Worm (Caenorhabditis elegans) whole organism, L1 larva: ENCODE measurements around the gene K03H6.1.

Experiments used
- ama-1 ChIP-seq: fragments of 150-350 bp; optimal IDR thresholded peaks from 2 replicates; lab custom pipeline; 2014
- blmp-1 ChIP-seq: fragments of 150-350 bp; optimal IDR thresholded peaks from 2 replicates; lab custom pipeline; 2014; ENCODE audit warnings: missing biosample characterization, missing genetic modification characterization
- ceh-82 ChIP-seq, 3 experiments: fragments of 150-350 bp in 1 of 3; sonication (generic microtip) in 2 of 3; optimal IDR thresholded peaks; 2 replicates each; lab custom pipeline; 2014 to 2017; ENCODE audit warnings: missing biosample characterization in 3 of 3, missing genetic modification characterization in 3 of 3
- dpl-1 ChIP-seq, 3 experiments: fragments of 150-350 bp in 2 of 3; sonication (generic microtip) in 1 of 3; optimal IDR thresholded peaks; 2 replicates each; lab custom pipeline; 2014 to 2017; ENCODE audit warnings: missing biosample characterization in 3 of 3, missing genetic modification characterization in 3 of 3, missing genetic modification reagents in 3 of 3
- dsc-1 ChIP-seq: sonication (generic microtip); optimal IDR thresholded peaks from 2 replicates; lab custom pipeline; 2016; ENCODE audit warnings: mild to moderate bottlenecking, missing genetic modification characterization, missing compliant biosample characterization
- efl-1 ChIP-seq, 4 experiments: fragments of 150-350 bp; optimal IDR thresholded peaks in 3 of 4; peaks in 1 of 4; 1 replicate in 1 of 4; 2 replicates in 3 of 4; lab custom pipeline; 2014; ENCODE audit warnings: missing biosample characterization in 2 of 4, missing genetic modification characterization in 2 of 4, missing genetic modification reagents in 2 of 4
- egl-13 ChIP-seq: sonication (generic microtip); optimal IDR thresholded peaks from 2 replicates; lab custom pipeline; 2016; ENCODE audit warnings: missing genotype, missing genetic modification reagents, missing genetic modification characterization, missing compliant biosample characterization
- elt-2 ChIP-seq: sonication (generic microtip); optimal IDR thresholded peaks from 2 replicates; lab custom pipeline; 2016; ENCODE audit warnings: missing genetic modification characterization, mild to moderate bottlenecking, inconsistent platforms, missing compliant biosample characterization, missing genetic modification reagents
- elt-3 ChIP-seq, 6 experiments: fragments of 150-350 bp in 1 of 6; sonication (generic microtip); optimal IDR thresholded peaks; 2 replicates each; lab custom pipeline; 2017 to 2018; ENCODE audit warnings: missing biosample characterization in 6 of 6, missing genetic modification characterization in 6 of 6, inconsistent platforms in 1 of 6
- fkh-10 ChIP-seq: sonication (generic microtip); optimal IDR thresholded peaks from 2 replicates; lab custom pipeline; 2017; ENCODE audit warnings: missing biosample characterization, missing genetic modification reagents, missing genetic modification characterization
- fkh-4 ChIP-seq: sonication (generic microtip); optimal IDR thresholded peaks from 2 replicates; lab custom pipeline; 2016; ENCODE audit warnings: missing compliant biosample characterization, missing genetic modification characterization, borderline replicate concordance
- fkh-8 ChIP-seq: sonication (generic microtip); optimal IDR thresholded peaks from 2 replicates; lab custom pipeline; 2016; ENCODE audit warnings: mild to moderate bottlenecking, missing genetic modification characterization, missing compliant biosample characterization
- irx-1 ChIP-seq: sonication (generic microtip); optimal IDR thresholded peaks from 2 replicates; lab custom pipeline; 2016; ENCODE audit warnings: missing genetic modification characterization, missing compliant biosample characterization
- lin-13 ChIP-seq: fragments of 150-350 bp; optimal IDR thresholded peaks from 2 replicates; lab custom pipeline; 2014; ENCODE audit warnings: missing biosample characterization, missing genetic modification reagents, missing genetic modification characterization
- lin-14 ChIP-seq: fragments of 200-800 bp; sonication (Bioruptor generic); optimal IDR thresholded peaks from 2 replicates; lab custom pipeline; 2018; ENCODE audit warnings: mild to moderate bottlenecking, missing genetic modification characterization, moderate library complexity, missing compliant biosample characterization
- lin-15B ChIP-seq: fragments of 150-350 bp; sonication (generic microtip); optimal IDR thresholded peaks from 3 replicates; lab custom pipeline; 2014; ENCODE audit warnings: missing biosample characterization, missing genetic modification characterization
- lin-35 ChIP-seq, 2 experiments: fragments of 150-350 bp; optimal IDR thresholded peaks; 2 replicates each; lab custom pipeline; 2014; ENCODE audit warnings: missing biosample characterization in 2 of 2, missing genetic modification characterization in 2 of 2, missing genetic modification reagents in 2 of 2
- lir-3 ChIP-seq: sonication (generic microtip); optimal IDR thresholded peaks from 2 replicates; lab custom pipeline; 2016; ENCODE audit warnings: mild to moderate bottlenecking, missing genetic modification characterization, moderate library complexity, missing compliant biosample characterization; ENCODE audit not compliant: poor library complexity
- lsy-2 ChIP-seq, 2 experiments: fragments of 150-350 bp; optimal IDR thresholded peaks; 2 replicates each; lab custom pipeline; 2014; ENCODE audit warnings: missing biosample characterization in 2 of 2, missing genetic modification characterization in 2 of 2
- mdl-1 ChIP-seq, 2 experiments: fragments of 150-350 bp; optimal IDR thresholded peaks; 2 replicates each; lab custom pipeline; 2014 to 2017; ENCODE audit warnings: missing biosample characterization in 2 of 2, missing genetic modification characterization in 2 of 2, inconsistent platforms in 1 of 2
- mef-2 ChIP-seq: fragments of 150-350 bp; optimal IDR thresholded peaks from 2 replicates; lab custom pipeline; 2014; ENCODE audit warnings: missing biosample characterization, missing genetic modification characterization
- mep-1 ChIP-seq: fragments of 150-350 bp; optimal IDR thresholded peaks from 2 replicates; lab custom pipeline; 2014; ENCODE audit warnings: missing biosample characterization, missing genetic modification characterization
- nhr-19 ChIP-seq: fragments of 200-800 bp; sonication (Bioruptor generic); conservative IDR thresholded peaks from 2 replicates; pipeline ENCODE4 v1.3.6; 2022; ENCODE audit warnings: missing genetic modification characterization, missing compliant biosample characterization
- nhr-20 ChIP-seq: sonication (generic microtip); optimal IDR thresholded peaks from 2 replicates; lab custom pipeline; 2016; ENCODE audit warnings: mild to moderate bottlenecking, missing genetic modification characterization, missing compliant biosample characterization
- nhr-237 ChIP-seq: fragments of 150-350 bp; optimal IDR thresholded peaks from 2 replicates; lab custom pipeline; 2014; ENCODE audit warnings: missing biosample characterization, missing genetic modification characterization
- nhr-28 ChIP-seq: fragments of 150-350 bp; optimal IDR thresholded peaks from 2 replicates; lab custom pipeline; 2014; ENCODE audit warnings: missing biosample characterization, missing genetic modification characterization
- nhr-47 ChIP-seq: sonication (generic microtip); optimal IDR thresholded peaks from 2 replicates; lab custom pipeline; 2016; ENCODE audit warnings: mild to moderate bottlenecking, missing genetic modification characterization, moderate library complexity, missing compliant biosample characterization
- nhr-71 ChIP-seq: sonication (generic microtip); optimal IDR thresholded peaks from 2 replicates; lab custom pipeline; 2016; ENCODE audit warnings: mild to moderate bottlenecking, missing genetic modification characterization, moderate library complexity, missing compliant biosample characterization
- nhr-84 ChIP-seq: sonication (generic microtip); optimal IDR thresholded peaks from 2 replicates; lab custom pipeline; 2017; ENCODE audit warnings: missing biosample characterization, missing genetic modification characterization
- nhr-85 ChIP-seq: sonication (generic microtip); peaks from one replicate; lab custom pipeline; 2016; ENCODE audit warnings: missing genetic modification characterization, inconsistent platforms, missing compliant biosample characterization
- nhr-90 ChIP-seq: sonication (generic microtip); optimal IDR thresholded peaks from 2 replicates; lab custom pipeline; 2016; ENCODE audit warnings: mild to moderate bottlenecking, missing genetic modification characterization, missing compliant biosample characterization; ENCODE audit not compliant: poor library complexity
- pag-3 ChIP-seq: sonication (generic microtip); optimal IDR thresholded peaks from 2 replicates; lab custom pipeline; 2017; ENCODE audit warnings: missing genetic modification characterization, mild to moderate bottlenecking, missing compliant biosample characterization, antibody characterized with exemption, borderline replicate concordance; ENCODE audit not compliant: insufficient read depth
- pax-3 ChIP-seq: fragments of 200-800 bp; sonication (Bioruptor generic); optimal IDR thresholded peaks from 2 replicates; lab custom pipeline; 2018; ENCODE audit warnings: mild to moderate bottlenecking, missing genetic modification characterization, moderate library complexity, missing compliant biosample characterization
- skn-1 ChIP-seq: fragments of 150-350 bp; optimal IDR thresholded peaks from 2 replicates; lab custom pipeline; 2014; ENCODE audit warnings: missing biosample characterization, missing genetic modification characterization
- snu-23 ChIP-seq: sonication (generic microtip); optimal IDR thresholded peaks from 2 replicates; lab custom pipeline; 2016; ENCODE audit warnings: missing genetic modification characterization, missing compliant biosample characterization
- sup-37 ChIP-seq: fragments of 200-800 bp; sonication (Bioruptor generic); optimal IDR thresholded peaks from 2 replicates; lab custom pipeline; 2018; ENCODE audit warnings: mild to moderate bottlenecking, missing genetic modification characterization, missing compliant biosample characterization
- swsn-7 ChIP-seq: sonication (generic microtip); optimal IDR thresholded peaks from 2 replicates; lab custom pipeline; 2016; ENCODE audit warnings: missing genetic modification characterization, missing compliant biosample characterization
- tbx-2 ChIP-seq: sonication (generic microtip); optimal IDR thresholded peaks from 2 replicates; lab custom pipeline; 2016; ENCODE audit warnings: missing genetic modification characterization, missing compliant biosample characterization
- unc-30 ChIP-seq: sonication (generic microtip); optimal IDR thresholded peaks from 2 replicates; lab custom pipeline; 2017; ENCODE audit warnings: missing biosample characterization, missing genetic modification characterization
- unc-86 ChIP-seq: sonication (generic microtip); optimal IDR thresholded peaks from 2 replicates; lab custom pipeline; 2016; ENCODE audit warnings: missing genetic modification characterization, missing compliant biosample characterization
- xbp-1 ChIP-seq: sonication (generic microtip); optimal IDR thresholded peaks from 2 replicates; lab custom pipeline; 2016; ENCODE audit warnings: missing genetic modification characterization, missing compliant biosample characterization
- ztf-4 ChIP-seq: fragments of 150-350 bp; optimal IDR thresholded peaks from 2 replicates; lab custom pipeline; 2014; ENCODE audit warnings: missing biosample characterization, missing genetic modification characterization

K03H6.1 gene

DNA sequence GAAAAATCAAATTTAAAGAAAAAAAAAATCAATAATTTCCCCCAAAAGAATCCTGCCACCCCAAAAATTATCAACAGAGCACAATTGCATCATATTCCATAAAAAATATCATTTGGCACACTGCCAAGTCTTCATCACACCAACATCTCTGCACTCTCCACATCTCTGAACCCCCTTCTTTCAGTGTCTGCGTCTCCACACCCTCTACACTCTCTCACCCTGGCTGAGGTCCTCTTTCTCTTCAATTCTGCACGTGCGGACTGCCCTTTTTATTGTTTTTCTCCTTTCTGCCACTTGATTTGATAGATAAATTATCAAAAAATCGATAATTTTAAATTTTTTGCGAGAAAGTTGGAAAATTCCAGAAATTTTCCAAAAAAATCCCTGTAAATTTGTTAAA, 26.1 kb upstream of the K03H6.1 start, which contains the start of gene hxk-3:
TSS of gene hxk-3 (plus strand) at position 179 of the 400 bp plus-strand sequence.
- TF ChIP-seq lin-35 (GFP tag; optimal IDR thresholded peaks at IDR 0.05; lab: Kevin White, UChicago): peak; percentile 39 to 68
- TF ChIP-seq nhr-28 (tag; lab: Kevin White, UChicago): no peak
- TF ChIP-seq blmp-1 (tag; lab: Kevin White, UChicago): peak; percentile 34
- TF ChIP-seq nhr-85 (tag; lab: Kevin White, UChicago): peak; percentile 92
- peak; percentile 87 for TF ChIP-seq nhr-71 (tag; lab: Kevin White, UChicago)
- peak; percentile 42 for TF ChIP-seq irx-1 (tag; lab: Kevin White, UChicago)
- no peak for TF ChIP-seq sup-37 (GFP tag; lab: Kevin White, UChicago)
- TF ChIP-seq egl-13: peak; percentile 54
- no peak for TF ChIP-seq fkh-4 (tag; lab: Kevin White, UChicago)
- peak; percentile 75 for TF ChIP-seq swsn-7
- peak; percentile 83 for TF ChIP-seq snu-23 (GFP tag; lab: Kevin White, UChicago)
- TF ChIP-seq dpl-1 (GFP tag; optimal IDR thresholded peaks at IDR 0.05; lab: Kevin White, UChicago): peak; percentile 18 to 56 (median 51)
- peak; percentile 65 to 78 for TF ChIP-seq lsy-2 (tag; optimal IDR thresholded peaks at IDR 0.05; lab: Kevin White, UChicago)
- peak; percentile 76 for TF ChIP-seq nhr-47
- TF ChIP-seq ceh-82 (tag; optimal IDR thresholded peaks at IDR 0.05; lab: Kevin White, UChicago): peak in 1 of 3 experiments; percentile 44
- TF ChIP-seq nhr-90: peak; percentile 63
- TF ChIP-seq fkh-8 (tag; lab: Kevin White, UChicago): peak; percentile 21
- peak; percentile 49 for TF ChIP-seq lin-13 (GFP tag; lab: Kevin White, UChicago)
- peak in 1 of 2 experiments; percentile 94 for TF ChIP-seq mdl-1 (tag; optimal IDR thresholded peaks at IDR 0.05; lab: Kevin White, UChicago)
- peak; percentile 66 to 71 for TF ChIP-seq efl-1 (optimal IDR thresholded peaks at IDR 0.05; lab: Kevin White, UChicago)
- peak; percentile 50 to 85 for TF ChIP-seq efl-1 (GFP tag; optimal IDR thresholded peaks at IDR 0.05 in 1 of 2; lab: Kevin White, UChicago)
- peak; percentile 82 for TF ChIP-seq mep-1
- TF ChIP-seq skn-1 (tag; lab: Kevin White, UChicago): peak; percentile 21
- TF ChIP-seq lir-3: no peak
- peak; percentile 15 for TF ChIP-seq pag-3 (tag; lab: Kevin White, UChicago)
- TF ChIP-seq tbx-2: peak; percentile 60
- TF ChIP-seq mef-2 (tag; lab: Kevin White, UChicago): no peak
- TF ChIP-seq nhr-237 (tag; lab: Kevin White, UChicago): peak; percentile 26
- TF ChIP-seq nhr-20 (tag; lab: Kevin White, UChicago): peak; percentile 69
- TF ChIP-seq lin-14: peak; percentile 87
- peak; percentile 65 for TF ChIP-seq xbp-1
- TF ChIP-seq lin-15B (tag; lab: Kevin White, UChicago): peak; percentile 31
- TF ChIP-seq ama-1 (lab: Kevin White, UChicago): no peak
- peak in 1 of 6 experiments; percentile 54 for TF ChIP-seq elt-3 (tag; optimal IDR thresholded peaks at IDR 0.05; lab: Kevin White, UChicago)
- TF ChIP-seq pax-3 (tag; lab: Kevin White, UChicago): peak; percentile 47
- TF ChIP-seq nhr-84 (tag; lab: Kevin White, UChicago): no peak
- peak; percentile 69 for TF ChIP-seq dsc-1 (tag; lab: Kevin White, UChicago)
- no peak for TF ChIP-seq fkh-10 (GFP tag; lab: Kevin White, UChicago)
- no peak for TF ChIP-seq unc-30
- peak; percentile 14 for TF ChIP-seq ztf-4 (tag; lab: Kevin White, UChicago)
- peak; percentile 68 for TF ChIP-seq nhr-19
- peak; percentile 49 for TF ChIP-seq unc-86

DNA sequence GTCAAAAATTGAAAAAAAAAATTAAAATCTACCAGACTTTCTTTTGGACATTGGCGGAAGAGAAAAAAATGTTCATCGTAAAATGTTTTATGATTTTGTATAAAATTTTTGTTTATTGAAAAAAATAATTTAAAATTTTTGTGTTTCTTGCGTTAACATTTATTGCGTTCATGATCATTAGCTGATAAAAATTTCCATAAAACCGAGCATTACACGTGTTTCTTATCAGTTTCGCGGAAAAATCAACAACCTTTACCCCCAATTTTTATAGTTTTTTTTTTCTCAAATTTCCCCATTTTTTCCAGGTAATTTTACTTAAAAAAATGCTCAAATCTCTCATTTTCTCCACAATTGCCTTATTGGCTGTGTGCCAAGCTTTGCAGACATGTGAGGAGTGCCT, 13.3 kb upstream of the K03H6.1 start, which contains the start of gene txt-4:
TSS of gene txt-4 (plus strand) at position 324 of the 400 bp plus-strand sequence.
- no peak for TF ChIP-seq ama-1 (lab: Kevin White, UChicago)
- peak; percentile 55 for TF ChIP-seq elt-2 (tag; lab: Kevin White, UChicago)
- TF ChIP-seq, all 84 proteins: peak for 1
